Fruit fly (Drosophila melanogaster) whole organism, embryonic: ENCODE data around the gene CG10702.

Experiments
- C15 ChIP-seq: fragments of 200-800 bp; sonication (Bioruptor generic); IDR thresholded peaks from 3 replicates; pipeline ENCODE4 v1.3.6; 2022; ENCODE audit warnings: missing biosample characterization, missing genetic modification characterization
- CG11247 ChIP-seq: fragments of 200-800 bp; sonication (Bioruptor generic); IDR thresholded peaks from 2 replicates; pipeline ENCODE4 v1.3.6; 2022; ENCODE audit warnings: missing biosample characterization, missing genetic modification characterization
- CG11695 ChIP-seq: fragments of 200-800 bp; sonication (Bioruptor generic); IDR thresholded peaks from 3 replicates; pipeline ENCODE4 v1.3.6; 2022; ENCODE audit warnings: missing biosample characterization, missing genetic modification characterization
- CG12104 ChIP-seq: fragments of 200-800 bp; sonication (Bioruptor generic); optimal IDR thresholded peaks from 3 replicates; lab custom pipeline; 2016; ENCODE audit warnings: missing biosample characterization, missing genetic modification characterization
- CG13894 ChIP-seq: fragments of 200-800 bp; sonication (Bioruptor generic); optimal IDR thresholded peaks from 3 replicates; lab custom pipeline; 2018; ENCODE audit warnings: missing biosample characterization, mild to moderate bottlenecking, missing genetic modification characterization, moderate library complexity
- CG14050 ChIP-seq: fragments of 200-800 bp; sonication (Bioruptor generic); IDR thresholded peaks from 3 replicates; pipeline ENCODE4 v1.3.6; 2022; ENCODE audit warnings: missing biosample characterization, missing genetic modification characterization
- CG15601 ChIP-seq: fragments of 200-800 bp; sonication (Bioruptor generic); optimal IDR thresholded peaks from 3 replicates; lab custom pipeline; 2019; ENCODE audit warnings: missing biosample characterization, mild to moderate bottlenecking, missing genetic modification characterization, moderate library complexity
- CG16863 ChIP-seq: fragments of 200-800 bp; sonication (Bioruptor generic); optimal IDR thresholded peaks from 3 replicates; lab custom pipeline; 2016; ENCODE audit warnings: missing biosample characterization, missing genetic modification characterization
- CG2116 ChIP-seq: fragments of 200-800 bp; sonication (Bioruptor generic); optimal IDR thresholded peaks from 3 replicates; lab custom pipeline; 2018; ENCODE audit warnings: missing biosample characterization, mild to moderate bottlenecking, missing genetic modification characterization
- CG30403 ChIP-seq: fragments of 200-800 bp; sonication (Bioruptor generic); optimal IDR thresholded peaks from 3 replicates; lab custom pipeline; 2016; ENCODE audit warnings: missing biosample characterization, missing genetic modification characterization
- CG3281 ChIP-seq: fragments of 200-800 bp; sonication (Bioruptor generic); optimal IDR thresholded peaks from 3 replicates; lab custom pipeline; 2017; ENCODE audit warnings: missing biosample characterization, mild to moderate bottlenecking, missing genetic modification characterization
- CoRest ChIP-seq: fragments of 200-800 bp; sonication (Bioruptor generic); optimal IDR thresholded peaks from 3 replicates; lab custom pipeline; 2018; ENCODE audit warnings: missing biosample characterization, mild to moderate bottlenecking, missing genetic modification characterization, moderate library complexity
- Deaf1 ChIP-seq: fragments of 200-800 bp; optimal IDR thresholded peaks from 3 replicates; lab custom pipeline; 2019; ENCODE audit warnings: missing biosample characterization, mild to moderate bottlenecking, missing genetic modification characterization, moderate library complexity
- Dfd ChIP-seq, 2 experiments: fragments of >200 bp; optimal IDR thresholded peaks; 2 replicates each; lab custom pipeline; 2017; ENCODE audit warnings: missing biosample characterization in 2 of 2, missing genetic modification characterization in 2 of 2
- Dp ChIP-seq: fragments of 200-800 bp; sonication (Bioruptor generic); optimal IDR thresholded peaks from 2 replicates; lab custom pipeline; 2018; ENCODE audit warnings: missing biosample characterization, mild to moderate bottlenecking, missing genetic modification characterization, moderate library complexity
- Ets65A ChIP-seq: fragments of 200-800 bp; sonication (Bioruptor generic); peaks from one replicate; lab custom pipeline; 2016; ENCODE audit warnings: missing biosample characterization, missing genetic modification characterization
- Hey ChIP-seq: fragments of 200-800 bp; sonication (Bioruptor generic); optimal IDR thresholded peaks from 3 replicates; lab custom pipeline; 2018; ENCODE audit warnings: missing biosample characterization, mild to moderate bottlenecking, missing genetic modification characterization
- Hr39 ChIP-seq: fragments of >200 bp; optimal IDR thresholded peaks from 2 replicates; lab custom pipeline; 2017
- MESR4 ChIP-seq: fragments of 200-800 bp; sonication (Bioruptor generic); optimal IDR thresholded peaks from 2 replicates; lab custom pipeline; 2018; ENCODE audit warnings: missing biosample characterization, mild to moderate bottlenecking, missing genetic modification characterization, moderate library complexity
- Max ChIP-seq: fragments of 200-800 bp; sonication (Bioruptor generic); optimal IDR thresholded peaks from 2 replicates; lab custom pipeline; 2016; ENCODE audit warnings: missing biosample characterization, mild to moderate bottlenecking, missing genetic modification characterization
- Nf-YB ChIP-seq: fragments of 200-800 bp; sonication (Bioruptor generic); optimal IDR thresholded peaks from 3 replicates; lab custom pipeline; 2019; ENCODE audit warnings: missing biosample characterization, mild to moderate bottlenecking, missing genetic modification characterization, moderate library complexity
- Sox100B ChIP-seq: fragments of 200-800 bp; sonication (Bioruptor generic); optimal IDR thresholded peaks from 3 replicates; lab custom pipeline; 2018; ENCODE audit warnings: missing biosample characterization, mild to moderate bottlenecking, missing genetic modification characterization
- aop ChIP-seq: fragments of 200-800 bp; sonication (Bioruptor generic); IDR thresholded peaks from 2 replicates; pipeline ENCODE4 v1.3.6; 2022; ENCODE audit warnings: missing biosample characterization, missing genetic modification characterization
- az2 ChIP-seq: fragments of 200-800 bp; sonication (Bioruptor generic); optimal IDR thresholded peaks from 3 replicates; lab custom pipeline; 2016; ENCODE audit warnings: missing biosample characterization, missing genetic modification characterization
- crol ChIP-seq: fragments of 200-800 bp; sonication (Bioruptor generic); IDR thresholded peaks from 2 replicates; pipeline ENCODE4 v1.3.6; 2022; ENCODE audit warnings: missing biosample characterization, missing genetic modification characterization
- cwo ChIP-seq: fragments of 200-800 bp; sonication (Bioruptor generic); optimal IDR thresholded peaks from 3 replicates; lab custom pipeline; 2017; ENCODE audit warnings: missing biosample characterization, missing genetic modification characterization, mild to moderate bottlenecking, moderate library complexity, missing genetic modification reagents
- dan ChIP-seq: fragments of 200-800 bp; sonication (Bioruptor generic); IDR thresholded peaks from 2 replicates; pipeline ENCODE4 v1.3.6; 2022; ENCODE audit warnings: missing biosample characterization, missing genetic modification characterization
- exex ChIP-seq: fragments of 200-800 bp; sonication (Bioruptor generic); optimal IDR thresholded peaks from 4 replicates; lab custom pipeline; 2018; ENCODE audit warnings: missing biosample characterization, mild to moderate bottlenecking, missing genetic modification characterization, moderate library complexity
- fu2 ChIP-seq: fragments of 200-800 bp; sonication (Bioruptor generic); optimal IDR thresholded peaks from 2 replicates; lab custom pipeline; 2016; ENCODE audit warnings: missing biosample characterization, missing genetic modification characterization
- grn ChIP-seq: fragments of 200-800 bp; sonication (Bioruptor generic); optimal IDR thresholded peaks from 3 replicates; lab custom pipeline; 2017; ENCODE audit warnings: missing biosample characterization, missing genetic modification characterization
- gt ChIP-seq: fragments of 200-800 bp; sonication (Bioruptor generic); IDR thresholded peaks from 2 replicates; pipeline ENCODE4 v1.3.6; 2022; ENCODE audit warnings: missing biosample characterization, missing genetic modification characterization
- her ChIP-seq: fragments of 200-800 bp; sonication (Bioruptor generic); optimal IDR thresholded peaks from 2 replicates; lab custom pipeline; 2016; ENCODE audit warnings: missing biosample characterization, missing genetic modification characterization
- klu ChIP-seq: fragments of 200-800 bp; sonication (Bioruptor generic); IDR thresholded peaks from 2 replicates; pipeline ENCODE4 v1.3.6; 2022; ENCODE audit warnings: missing biosample characterization, missing genetic modification characterization
- mirr ChIP-seq: fragments of 200-800 bp; sonication (Bioruptor generic); optimal IDR thresholded peaks from 3 replicates; lab custom pipeline; 2018; ENCODE audit warnings: missing biosample characterization, mild to moderate bottlenecking, missing genetic modification characterization
- pan ChIP-seq, 4 experiments: fragments of >200 bp in 3 of 4; fragments of 200-800 bp in 1 of 4; sonication (Bioruptor generic) in 1 of 4; optimal IDR thresholded peaks in 3 of 4; IDR thresholded peaks in 1 of 4; 2 replicates each; pipeline versions ENCODE4 v1.3.6 to Lab custom; 2017 to 2022; ENCODE audit warnings: missing biosample characterization in 2 of 4, missing genetic modification characterization in 2 of 4, mixed read lengths in 1 of 4
- slbo ChIP-seq: fragments of 200-800 bp; sonication (Bioruptor generic); IDR thresholded peaks from 2 replicates; pipeline ENCODE4 v1.3.6; 2022; ENCODE audit warnings: missing biosample characterization, missing genetic modification characterization
- so ChIP-seq: fragments of 200-800 bp; sonication (Bioruptor generic); IDR thresholded peaks from 3 replicates; pipeline ENCODE4 v1.3.6; 2022; ENCODE audit warnings: missing biosample characterization, missing genetic modification characterization
- sug ChIP-seq: fragments of 200-800 bp; optimal IDR thresholded peaks from 2 replicates; lab custom pipeline; 2019; ENCODE audit warnings: missing biosample characterization, mild to moderate bottlenecking, missing genetic modification characterization, moderate library complexity

Gene CG10702

DNA sequence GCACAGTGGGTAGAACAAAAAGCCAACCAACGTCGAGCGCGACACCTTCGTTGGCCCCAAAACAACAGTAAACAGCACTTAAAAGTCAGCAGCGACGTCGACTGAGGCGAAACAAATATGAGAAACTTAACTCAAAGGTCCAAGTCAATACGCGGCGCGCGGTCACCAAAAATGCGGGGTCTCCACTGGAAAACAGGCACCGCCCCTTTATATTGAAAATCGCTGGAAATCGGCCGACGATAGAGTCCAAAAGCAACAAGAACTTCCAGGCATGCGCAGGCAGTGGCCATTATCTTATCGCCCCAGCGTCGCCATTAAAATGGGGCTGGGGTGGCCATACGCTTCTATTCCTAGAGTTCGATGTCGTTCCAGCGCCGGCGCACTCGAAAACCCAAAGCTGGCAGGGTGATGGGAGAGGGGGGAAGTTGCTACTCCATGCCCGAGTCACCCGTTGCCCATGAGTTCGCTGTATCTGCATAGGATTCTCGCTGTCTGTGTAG lies 38.8 kb upstream of the CG10702 start, which contains the start of gene Lim3 (continued):
- TF ChIP-seq Nf-YB (GFP tag; lab: Kevin White, UChicago) (peak; percentile 84), her (GFP tag; lab: Kevin White, UChicago) (no peak), pan (optimal IDR thresholded peaks at IDR 0.05; lab: Kevin White, UChicago) (no peak), pan (GFP tag; optimal IDR thresholded peaks at IDR 0.05 in 1 of 2, IDR thresholded peaks at IDR 0.05 in 1 of 2) (peak in 1 of 2 experiments; percentile 9), crol (GFP tag; lab: Robert Waterston, UW) (peak; percentile 95)
- TF ChIP-seq, all 482 proteins: peak for 35

DNA sequence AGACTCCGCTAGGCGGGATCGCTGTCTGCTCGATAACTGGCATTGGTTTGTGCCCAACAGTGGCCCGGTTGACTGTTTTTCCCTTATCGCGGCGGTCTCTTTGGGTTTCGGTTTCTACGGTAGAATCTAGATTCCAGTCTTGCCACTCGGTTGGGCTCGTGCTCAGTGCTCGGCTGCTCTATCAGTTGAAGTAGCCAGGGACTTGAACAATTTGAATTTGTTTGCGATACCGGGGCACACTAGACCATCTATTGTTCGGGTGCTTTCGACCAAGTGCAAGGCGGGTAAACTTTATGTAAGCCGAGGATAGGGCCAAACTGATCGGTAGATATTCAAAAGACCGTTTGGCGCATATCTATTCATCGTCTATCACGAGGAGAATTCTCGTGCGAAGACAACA lies 36.6 kb upstream of the CG10702 start:
- TF ChIP-seq grn (peak; percentile 76), exex (tag; lab: Kevin White, UChicago) (peak; percentile 69), sug (tag; lab: Kevin White, UChicago) (peak; percentile 32), Dfd (GFP tag; optimal IDR thresholded peaks at IDR 0.05; lab: Kevin White, UChicago) (no peak), cwo (peak; percentile 43), C15 (no peak), CoRest (tag; lab: Kevin White, UChicago) (no peak), Dp (no peak), mirr (peak; percentile 78), CG15601 (tag; lab: Kevin White, UChicago) (no peak), CG14050 (GFP tag; lab: Robert Waterston, UW) (no peak), az2 (GFP tag; lab: Kevin White, UChicago) (no peak), so (GFP tag; lab: Robert Waterston, UW) (0 out of 3 replicates have a peak, but pooled peaks have one; percentile 10), fu2 (no peak), Hey (tag; lab: Kevin White, UChicago) (peak; percentile 46), CG12104 (GFP tag; lab: Kevin White, UChicago) (no peak), Deaf1 (tag; lab: Kevin White, UChicago) (peak; percentile 84)
- TF ChIP-seq, all 482 proteins: peak for 8

DNA sequence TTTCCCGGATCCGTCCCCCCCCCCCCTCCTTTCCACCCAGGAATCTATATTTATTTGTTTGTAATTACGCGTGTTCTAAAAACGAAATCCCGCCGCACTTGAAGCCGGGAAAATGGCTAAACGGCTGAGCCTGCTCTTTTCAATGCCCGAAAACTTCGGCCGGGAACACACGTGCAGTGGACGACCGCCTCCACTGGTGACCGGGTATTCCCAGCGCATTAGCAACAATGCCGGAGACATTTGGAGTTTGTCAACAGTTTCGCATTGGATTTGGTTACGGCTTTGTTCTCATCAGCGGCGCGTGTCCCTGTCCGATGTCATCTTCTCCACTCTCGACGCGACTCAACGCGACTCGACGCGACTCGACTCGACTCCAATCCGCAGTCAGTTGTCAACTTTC lies 34.7 kb upstream of the CG10702 start:
- no peak for TF ChIP-seq klu (GFP tag; lab: Robert Waterston, UW)
- TF ChIP-seq aop, result no peak
- TF ChIP-seq Sox100B (GFP tag; lab: Kevin White, UChicago), result no peak
- TF ChIP-seq CG13894 (tag; lab: Kevin White, UChicago), result no peak
- no peak for TF ChIP-seq CG2116 (GFP tag; lab: Kevin White, UChicago)
- no peak for TF ChIP-seq slbo (GFP tag; lab: Robert Waterston, UW)
- no peak for TF ChIP-seq CG11247
- peak; percentile 24 for TF ChIP-seq Ets65A (GFP tag; lab: Kevin White, UChicago)
- no peak for TF ChIP-seq CG16863
- no peak for TF ChIP-seq MESR4 (GFP tag; lab: Kevin White, UChicago)
- TF ChIP-seq Hr39, result peak; percentile 1
- peak; percentile 92 for TF ChIP-seq Hey (tag; lab: Kevin White, UChicago)
- no peak for TF ChIP-seq CG3281 (GFP tag; lab: Kevin White, UChicago)
- no peak for TF ChIP-seq dan
- TF ChIP-seq CG11695 (GFP tag; lab: Robert Waterston, UW), result no peak
- TF ChIP-seq Max (GFP tag; lab: Kevin White, UChicago), result no peak
- TF ChIP-seq CG30403, result no peak
- TF ChIP-seq gt (GFP tag; lab: Robert Waterston, UW), result no peak
